Fruit fly (Drosophila melanogaster) whole organism: ENCODE data around the gene sNPF.

Source experiments
- EcR ChIP-seq, 2 experiments: fragments of >200 bp; optimal IDR thresholded peaks; 2 replicates each; lab custom pipeline; 2017; ENCODE audit warnings: missing biosample characterization in 2 of 2, missing genetic modification characterization in 2 of 2, missing genetic modification reagents in 2 of 2
- usp ChIP-seq: fragments of >200 bp; optimal IDR thresholded peaks from 2 replicates; lab custom pipeline; 2017; ENCODE audit warnings: missing biosample characterization, missing genetic modification characterization, mixed read lengths

- TF ChIP-seq EcR (GFP tag; optimal IDR thresholded peaks at IDR 0.05; lab: Kevin White, UChicago) (no peak), usp (GFP tag; lab: Kevin White, UChicago) (no peak)
These were observed 58.8 kb downstream of the sNPF start for dm6 chr2L:20086295-20087096.
